Fruit fly (Drosophila melanogaster) whole organism: ENCODE results near the gene CG12818.

Experiments
- CG8478 ChIP-seq: fragments of >200 bp; optimal IDR thresholded peaks from 2 replicates; lab custom pipeline; 2018; ENCODE audit warnings: inconsistent platforms
- Dll ChIP-seq: fragments of >200 bp; optimal IDR thresholded peaks from 2 replicates; lab custom pipeline; 2017
- EcR ChIP-seq, 2 experiments: fragments of >200 bp; optimal IDR thresholded peaks; 2 replicates each; lab custom pipeline; 2017; ENCODE audit warnings: missing biosample characterization in 2 of 2, missing genetic modification characterization in 2 of 2, missing genetic modification reagents in 2 of 2
- pan ChIP-seq: fragments of >200 bp; optimal IDR thresholded peaks from 2 replicates; lab custom pipeline; 2017
- psq ChIP-seq: fragments of >200 bp; optimal IDR thresholded peaks from 2 replicates; lab custom pipeline; 2017
- usp ChIP-seq: fragments of >200 bp; optimal IDR thresholded peaks from 2 replicates; lab custom pipeline; 2017; ENCODE audit warnings: missing biosample characterization, missing genetic modification characterization, mixed read lengths

Gene CG12818

dm6 chr3R:10370495-10370894, 39.1 kb downstream of the CG12818 start:
- TF ChIP-seq EcR (GFP tag; optimal IDR thresholded peaks at IDR 0.05; lab: Kevin White, UChicago), result no peak
- TF ChIP-seq psq (lab: Kevin White, UChicago), result no peak
- no peak for TF ChIP-seq Dll (lab: Kevin White, UChicago)
- no peak for TF ChIP-seq usp (GFP tag; lab: Kevin White, UChicago)
- TF ChIP-seq pan (lab: Kevin White, UChicago), result no peak

dm6 chr3R:10377849-10378248, 46.5 kb downstream of the CG12818 start, which contains the start of gene Rfx:
Gene Rfx (minus strand): TSS chr3R:10378068.
- TF ChIP-seq psq (lab: Kevin White, UChicago) (no peak), EcR (GFP tag; optimal IDR thresholded peaks at IDR 0.05; lab: Kevin White, UChicago) (no peak), Dll (lab: Kevin White, UChicago) (no peak), usp (GFP tag; lab: Kevin White, UChicago) (no peak), pan (lab: Kevin White, UChicago) (no peak), CG8478 (lab: Kevin White, UChicago) (no peak)

dm6 chr3R:10378989-10379388, 47.6 kb downstream of the CG12818 start:
- no peak for TF ChIP-seq pan (lab: Kevin White, UChicago)
- TF ChIP-seq EcR (GFP tag; optimal IDR thresholded peaks at IDR 0.05; lab: Kevin White, UChicago), result no peak
- TF ChIP-seq usp (GFP tag; lab: Kevin White, UChicago), result no peak
- TF ChIP-seq CG8478 (lab: Kevin White, UChicago), result no peak
- TF ChIP-seq Dll (lab: Kevin White, UChicago), result no peak
- TF ChIP-seq psq (lab: Kevin White, UChicago), result no peak

dm6 chr3R:10379409-10379808, 48.0 kb downstream of the CG12818 start:
- TF ChIP-seq CG8478 (lab: Kevin White, UChicago) (no peak), psq (lab: Kevin White, UChicago) (no peak), pan (lab: Kevin White, UChicago) (no peak), usp (GFP tag; lab: Kevin White, UChicago) (no peak), Dll (lab: Kevin White, UChicago) (no peak), EcR (GFP tag; optimal IDR thresholded peaks at IDR 0.05; lab: Kevin White, UChicago) (no peak)

dm6 chr3R:10380025-10380424, 48.6 kb downstream of the CG12818 start:
- TF ChIP-seq CG8478 (lab: Kevin White, UChicago), result no peak
- no peak for TF ChIP-seq EcR (GFP tag; optimal IDR thresholded peaks at IDR 0.05; lab: Kevin White, UChicago)
- no peak for TF ChIP-seq pan (lab: Kevin White, UChicago)
- TF ChIP-seq usp (GFP tag; lab: Kevin White, UChicago), result no peak
- no peak for TF ChIP-seq psq (lab: Kevin White, UChicago)
- no peak for TF ChIP-seq Dll (lab: Kevin White, UChicago)
